Worm (Caenorhabditis elegans) whole organism, mixed stage, embryonic: ENCODE data around the gene C14C10.1.

Source experiments
- bed-3 ChIP-seq: fragments of 200-800 bp; sonication (Bioruptor generic); optimal IDR thresholded peaks from 3 replicates; lab custom pipeline; 2018; ENCODE audit warnings: mild to moderate bottlenecking, missing genetic modification characterization, moderate library complexity, missing compliant biosample characterization
- ceh-39 ChIP-seq: fragments of 150-350 bp; optimal IDR thresholded peaks from 2 replicates; lab custom pipeline; 2014; ENCODE audit warnings: missing biosample characterization, missing genetic modification characterization
- elt-3 ChIP-seq: fragments of 150-350 bp; optimal IDR thresholded peaks from 2 replicates; lab custom pipeline; 2014; ENCODE audit warnings: missing biosample characterization, missing genetic modification characterization
- flh-1 ChIP-seq: fragments of 200-800 bp; sonication (Bioruptor generic); optimal IDR thresholded peaks from 2 replicates; lab custom pipeline; 2018; ENCODE audit warnings: mild to moderate bottlenecking, missing genetic modification characterization, moderate library complexity, missing compliant biosample characterization
- lsy-2 ChIP-seq: fragments of 150-350 bp; optimal IDR thresholded peaks from 2 replicates; lab custom pipeline; 2014; ENCODE audit warnings: missing biosample characterization, missing genetic modification characterization
- mab-5 ChIP-seq: fragments of 150-350 bp; optimal IDR thresholded peaks from 2 replicates; lab custom pipeline; 2014; ENCODE audit warnings: missing biosample characterization, missing genetic modification characterization
- mep-1 ChIP-seq: fragments of 150-350 bp; optimal IDR thresholded peaks from 2 replicates; lab custom pipeline; 2017; ENCODE audit warnings: missing biosample characterization, missing genetic modification reagents, missing genetic modification characterization, inconsistent platforms
- nhr-2 ChIP-seq: fragments of 150-350 bp; optimal IDR thresholded peaks from 2 replicates; lab custom pipeline; 2014; ENCODE audit warnings: missing biosample characterization, missing genetic modification characterization
- nhr-28 ChIP-seq: fragments of 150-350 bp; optimal IDR thresholded peaks from 2 replicates; lab custom pipeline; 2014; ENCODE audit warnings: missing biosample characterization, missing genetic modification characterization
- pha-4 ChIP-seq: fragments of 150-350 bp; optimal IDR thresholded peaks from 2 replicates; lab custom pipeline; 2018; ENCODE audit warnings: missing biosample characterization, missing genetic modification reagents, missing genetic modification characterization
- sem-2 ChIP-seq: fragments of 200-800 bp; sonication (Bioruptor generic); optimal IDR thresholded peaks from 2 replicates; lab custom pipeline; 2018; ENCODE audit warnings: mild to moderate bottlenecking, missing genetic modification characterization, missing compliant biosample characterization
- unc-62 ChIP-seq: fragments of 150-350 bp; optimal IDR thresholded peaks from 2 replicates; lab custom pipeline; 2014; ENCODE audit warnings: missing biosample characterization, missing genetic modification reagents, missing genetic modification characterization
- zip-8 ChIP-seq: fragments of 150-350 bp; optimal IDR thresholded peaks from 2 replicates; lab custom pipeline; 2014; ENCODE audit warnings: missing biosample characterization, missing genetic modification characterization

C14C10.1 gene

DNA sequence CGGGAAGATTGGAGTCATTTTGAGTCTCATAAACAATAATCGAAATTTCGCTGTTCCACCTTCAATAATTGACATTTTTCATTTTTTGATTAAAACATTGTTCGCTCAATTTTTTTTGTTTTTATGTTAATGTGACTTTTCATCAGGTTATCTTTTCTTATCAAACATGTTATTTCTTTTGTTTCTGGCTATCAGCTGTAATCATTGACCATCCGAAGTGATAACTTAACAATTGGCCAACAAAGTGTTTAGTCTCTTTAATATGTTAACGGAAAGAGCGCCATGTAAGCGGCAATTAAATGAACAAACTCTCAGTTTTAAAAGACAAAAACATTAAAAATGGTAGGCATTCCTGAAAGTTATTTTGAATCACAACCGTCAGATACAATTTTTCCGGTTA is 45.9 kb downstream of the C14C10.1 start:
- TF ChIP-seq sem-2 (GFP tag; lab: Kevin White, UChicago): no peak

DNA sequence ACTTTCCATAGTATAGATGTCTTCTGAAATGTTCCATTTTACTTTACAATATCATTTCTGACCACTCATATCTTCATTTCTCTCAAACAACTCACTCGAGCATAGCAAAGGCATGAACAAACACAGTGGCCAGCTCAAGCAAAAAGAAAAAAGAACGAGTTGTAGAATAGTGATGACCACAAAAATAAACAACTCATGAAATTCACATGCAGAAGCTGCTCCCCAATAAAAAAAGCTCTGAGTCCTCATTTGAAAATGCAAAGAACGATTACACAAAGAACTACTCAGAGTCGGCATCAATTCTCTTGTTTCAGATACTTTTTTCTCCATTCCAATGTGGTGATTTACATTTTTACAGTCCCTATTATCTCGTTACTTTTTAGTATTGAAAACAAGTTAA is 46.6 kb downstream of the C14C10.1 start:
- TF ChIP-seq mab-5 (tag; lab: Kevin White, UChicago): no peak
- TF ChIP-seq, all 35 proteins: peak for 0

DNA sequence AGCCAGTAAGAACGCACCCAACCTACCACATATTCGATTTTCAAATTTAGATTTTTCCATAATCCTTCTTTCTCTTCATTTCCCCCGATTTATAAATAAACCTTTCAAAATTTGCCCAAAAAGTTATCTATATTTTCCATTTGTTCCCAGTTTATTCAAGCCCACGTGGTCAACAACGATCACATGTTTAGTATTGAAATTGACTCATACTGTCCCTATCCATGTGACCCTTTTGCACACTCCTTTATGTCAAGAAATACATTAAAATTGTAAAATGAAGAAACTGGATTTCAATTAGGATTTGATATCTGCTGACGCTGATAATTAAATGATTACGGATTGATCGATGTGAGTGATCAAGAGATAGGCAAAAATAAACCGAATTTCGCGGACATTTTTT is 47.1 kb downstream of the C14C10.1 start:
- TF ChIP-seq bed-3 (no peak), elt-3 (tag; lab: Kevin White, UChicago) (no peak), pha-4 (tag; lab: Kevin White, UChicago) (no peak)

DNA sequence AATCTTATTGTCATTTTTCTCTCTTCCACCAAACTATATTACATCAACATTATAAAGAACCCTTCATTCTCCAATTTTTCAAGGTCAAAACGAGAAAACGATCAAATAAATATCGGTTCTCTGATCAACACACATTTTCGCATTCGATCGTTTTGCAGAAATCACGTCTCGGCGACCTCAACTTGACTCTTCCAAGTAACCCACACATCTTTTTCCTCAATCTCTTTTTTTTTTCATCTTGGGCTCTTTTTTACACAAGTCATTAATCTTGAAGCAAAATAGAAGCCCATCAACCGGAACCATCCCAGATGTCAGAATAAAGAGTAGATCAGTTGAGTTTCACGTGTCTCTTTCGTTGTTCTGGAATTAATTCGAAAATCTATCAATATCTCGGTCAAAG is 48.1 kb downstream of the C14C10.1 start:
- TF ChIP-seq zip-8 (tag; lab: Kevin White, UChicago): no peak

DNA sequence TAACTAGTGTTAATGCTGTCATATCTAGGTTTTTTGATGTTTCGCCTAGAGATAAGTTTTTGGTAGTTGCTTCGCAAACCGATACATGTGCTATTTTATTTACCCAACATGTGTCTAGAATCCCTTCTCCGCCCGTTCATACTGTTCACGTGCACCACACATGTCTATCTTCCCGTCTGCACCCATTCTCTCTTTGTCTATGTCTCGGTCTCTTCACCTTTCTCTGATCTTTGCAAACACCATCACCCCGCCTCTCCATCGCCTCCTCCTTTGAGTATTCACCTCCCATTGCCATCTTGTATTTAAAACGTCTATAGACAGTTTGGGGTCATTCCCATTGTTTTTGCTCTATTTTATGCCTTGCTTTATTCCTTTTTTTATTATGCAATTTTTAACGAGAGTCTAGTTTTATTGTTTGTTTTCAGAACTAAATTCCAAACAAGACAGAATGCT is 49.1 kb downstream of the C14C10.1 start, which contains the start of gene F56H9.2:
TSS of gene F56H9.2 (plus strand) at position 426 of the 453 bp plus-strand sequence.
- TF ChIP-seq bed-3 (no peak), ceh-39 (peak; percentile 17), unc-62 (GFP tag; lab: Kevin White, UChicago) (peak; percentile 25), nhr-28 (no peak), elt-3 (tag; lab: Kevin White, UChicago) (peak; percentile 61), nhr-2 (tag; lab: Kevin White, UChicago) (peak; percentile 55), mep-1 (tag; lab: Kevin White, UChicago) (peak; percentile 4), pha-4 (tag; lab: Kevin White, UChicago) (peak; percentile 71), lsy-2 (peak; percentile 18), flh-1 (GFP tag; lab: Kevin White, UChicago) (no peak)

DNA sequence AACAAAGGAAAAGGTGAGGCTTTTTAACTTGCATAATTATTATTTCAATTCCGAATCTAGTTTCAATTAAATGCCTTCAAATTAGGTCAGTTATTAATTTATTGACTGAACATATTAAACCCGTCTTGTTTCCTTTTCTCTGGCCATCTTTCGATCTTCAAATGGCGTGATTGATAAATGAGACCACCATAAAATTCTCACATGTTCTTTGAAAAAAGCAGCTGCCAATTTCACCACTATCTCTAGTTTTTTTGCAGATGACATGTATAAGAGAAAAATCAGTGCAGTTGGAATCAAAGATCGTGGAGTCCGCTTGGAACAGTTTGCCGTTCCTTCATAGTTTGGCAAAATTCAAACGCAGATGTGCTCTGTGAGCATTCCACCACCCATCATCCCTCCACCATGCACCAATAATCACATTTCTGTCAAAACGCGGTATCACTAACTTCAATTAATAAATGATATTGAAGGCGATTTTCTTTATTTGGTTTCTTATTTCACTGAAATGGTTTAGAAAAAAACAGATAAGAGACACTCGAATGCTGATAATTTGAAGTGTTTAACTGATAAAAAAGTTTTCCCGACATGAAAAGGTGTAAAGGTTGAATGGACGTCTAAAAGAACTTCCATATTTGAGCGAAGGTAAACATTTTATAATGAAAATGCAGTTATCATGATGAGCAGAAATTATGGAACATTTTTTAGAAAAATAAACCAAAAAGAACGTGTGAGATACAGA is 49.8 kb downstream of the C14C10.1 start:
- TF ChIP-seq ceh-39: no peak
